Worm (Caenorhabditis elegans): Measurements from ENCODE around the gene wdr-37.

Gene wdr-37

ce11 chrIII:5568679-5569078 lies 31.2 kb downstream of the wdr-37 start, which contains the start of gene nspb-12:
nspb-12 (minus strand) TSS chrIII:5568779.
- no peak for TF ChIP-seq nhr-47 (tag; optimal IDR thresholded peaks at IDR 0.05)
- TF ChIP-seq unc-30 (tag; optimal IDR thresholded peaks at IDR 0.05) = no peak
- TF ChIP-seq ama-1 (optimal IDR thresholded peaks at IDR 0.05) = no peak
- no peak for TF ChIP-seq ceh-88 (GFP tag; IDR thresholded peaks at IDR 0.05)
- no peak for TF ChIP-seq nhr-90 (tag; optimal IDR thresholded peaks at IDR 0.05; ENCODE audit: poor library complexity)
- no peak for TF ChIP-seq ces-1 (GFP tag; optimal IDR thresholded peaks at IDR 0.05)
- TF ChIP-seq nhr-11 (tag; optimal IDR thresholded peaks at IDR 0.05) = no peak
- no peak for TF ChIP-seq ceh-82 (tag; optimal IDR thresholded peaks at IDR 0.05)
- TF ChIP-seq lsy-2 (tag; optimal IDR thresholded peaks at IDR 0.05) = no peak
- no peak for TF ChIP-seq mab-9 (GFP tag; IDR thresholded peaks at IDR 0.05)
- no peak for TF ChIP-seq ceh-8 (GFP tag; optimal IDR thresholded peaks at IDR 0.05)
- TF ChIP-seq elt-3 (tag; optimal IDR thresholded peaks at IDR 0.05) = no peak
- no peak for TF ChIP-seq unc-86 (tag; optimal IDR thresholded peaks at IDR 0.05)
- TF ChIP-seq fos-1 (tag; optimal IDR thresholded peaks at IDR 0.05) = no peak
- no peak for TF ChIP-seq snpc-4 (tag; optimal IDR thresholded peaks at IDR 0.05)

- TF ChIP-seq unc-62 (GFP tag; optimal IDR thresholded peaks at IDR 0.05) = no peak
- no peak for TF ChIP-seq dpl-1 (GFP tag; optimal IDR thresholded peaks at IDR 0.05)
- no peak for TF ChIP-seq mep-1 (tag; optimal IDR thresholded peaks at IDR 0.05)
- no peak for TF ChIP-seq zip-4 (GFP tag; optimal IDR thresholded peaks at IDR 0.05)
These were observed 31.6 kb downstream of the wdr-37 start for ce11 chrIII:5568265-5568664.

DNA sequence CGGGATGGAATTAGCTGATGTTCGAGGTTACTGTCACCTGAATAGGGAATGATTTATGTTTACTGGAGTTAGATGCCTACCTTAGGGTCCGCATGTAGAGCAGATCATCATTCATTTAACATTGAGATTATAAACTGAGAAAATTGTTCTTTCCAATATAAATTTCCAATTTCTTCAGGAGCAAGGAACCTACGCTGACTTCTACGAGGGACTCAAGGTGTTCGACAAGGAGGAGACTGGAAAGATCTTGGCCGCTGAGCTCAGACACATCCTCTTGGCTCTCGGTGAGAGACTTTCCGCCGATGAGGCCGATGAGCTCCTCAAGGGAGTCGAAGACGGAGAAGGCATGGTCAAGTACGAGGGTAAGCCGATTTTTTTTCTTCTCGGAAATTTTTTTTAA lies 33.4 kb downstream of the wdr-37 start:
- TF ChIP-seq nhr-85 (tag) (peak; percentile 51), lin-39 (tag; optimal IDR thresholded peaks at IDR 0.05) (no peak)

- TF ChIP-seq nhr-19 (GFP tag; conservative IDR thresholded peaks at IDR 0.05) = peak; percentile 13; the same call in 1 of the 2 replicates
- TF ChIP-seq nhr-71 (tag; optimal IDR thresholded peaks at IDR 0.05) = peak; percentile 33
- no peak for TF ChIP-seq nhr-11 (tag; optimal IDR thresholded peaks at IDR 0.05)
- peak; percentile 89 for TF ChIP-seq pag-3 (tag; optimal IDR thresholded peaks at IDR 0.05; ENCODE audit: borderline replicate concordance, insufficient read depth)
- TF ChIP-seq dsc-1 (tag; optimal IDR thresholded peaks at IDR 0.05) = peak; percentile 26
- TF ChIP-seq lin-14 (GFP tag; optimal IDR thresholded peaks at IDR 0.05) = peak; percentile 28
- TF ChIP-seq fkh-4 (tag; optimal IDR thresholded peaks at IDR 0.05; ENCODE audit: borderline replicate concordance) = no peak
- TF ChIP-seq mef-2 (tag; optimal IDR thresholded peaks at IDR 0.05) = no peak
- peak; percentile 55 for TF ChIP-seq rnt-1 (tag; optimal IDR thresholded peaks at IDR 0.05)
- TF ChIP-seq xbp-1 (tag; optimal IDR thresholded peaks at IDR 0.05) = no peak
- peak; percentile 1 for TF ChIP-seq snu-23 (GFP tag; optimal IDR thresholded peaks at IDR 0.05)
These were observed 34.2 kb downstream of the wdr-37 start for ce11 chrIII:5565699-5566098.

DNA sequence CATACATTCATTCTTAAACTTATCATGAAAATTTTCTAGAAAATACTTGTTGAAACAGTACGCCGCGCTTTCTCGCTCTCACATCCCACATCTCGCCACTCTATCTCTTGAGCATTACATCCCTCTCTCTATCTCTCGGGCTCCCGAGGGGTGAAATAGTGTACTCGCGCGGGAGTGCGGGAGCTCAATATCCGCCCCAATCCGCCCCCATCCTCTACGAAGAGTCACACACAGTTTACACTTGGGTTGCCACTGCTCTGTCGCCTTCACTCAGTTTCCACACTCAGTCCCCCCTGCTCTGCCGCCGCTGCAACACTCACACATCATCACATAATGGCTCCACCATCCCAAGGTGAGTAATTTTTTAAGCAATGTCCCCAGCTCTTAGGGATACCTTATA lies 35.1 kb downstream of the wdr-37 start, which contains the start of gene mlc-3:
Gene mlc-3, plus strand, starts transcription at position 227 of the 400 bp plus-strand sequence.
- TF ChIP-seq lin-39 (tag; optimal IDR thresholded peaks at IDR 0.05) (no peak), lin-14 (GFP tag; optimal IDR thresholded peaks at IDR 0.05) (peak; percentile 48), lsy-2 (tag; optimal IDR thresholded peaks at IDR 0.05) (peak in 1 of 2 experiments; percentile 32), tbx-2 (tag; optimal IDR thresholded peaks at IDR 0.05) (peak; percentile 3), snu-23 (GFP tag; optimal IDR thresholded peaks at IDR 0.05) (peak; percentile 26), nhr-20 (tag; optimal IDR thresholded peaks at IDR 0.05) (peak; percentile 40), nhr-77 (tag; optimal IDR thresholded peaks at IDR 0.05) (peak; percentile 16), mef-2 (tag; optimal IDR thresholded peaks at IDR 0.05) (no peak), nhr-71 (tag; optimal IDR thresholded peaks at IDR 0.05) (peak; percentile 52), fkh-4 (tag; optimal IDR thresholded peaks at IDR 0.05; ENCODE audit: borderline replicate concordance) (no peak), ama-1 (optimal IDR thresholded peaks at IDR 0.05) (peak; percentile 32), dsc-1 (tag; optimal IDR thresholded peaks at IDR 0.05) (peak; percentile 11), pqm-1 (tag; optimal IDR thresholded peaks at IDR 0.05) (no peak), sox-4 (tag; optimal IDR thresholded peaks at IDR 0.05) (no peak), pag-3 (tag; optimal IDR thresholded peaks at IDR 0.05; ENCODE audit: borderline replicate concordance, insufficient read depth) (peak; percentile 56), rnt-1 (tag; optimal IDR thresholded peaks at IDR 0.05) (peak; percentile 65), xbp-1 (tag; optimal IDR thresholded peaks at IDR 0.05) (peak; percentile 2), nhr-84 (tag; optimal IDR thresholded peaks at IDR 0.05) (no peak), nhr-19 (GFP tag; conservative IDR thresholded peaks at IDR 0.05) (peak; percentile 52), nhr-28 (tag; optimal IDR thresholded peaks at IDR 0.05) (no peak)

Measured in whole organism, L1 larva.